Fruit fly (Drosophila melanogaster) whole organism, embryonic: ENCODE results near the gene Spt6.

Experiments
- Abd-B ChIP-seq: fragments of 200-800 bp; sonication (Bioruptor generic); optimal IDR thresholded peaks from 2 replicates; lab custom pipeline; 2018; ENCODE audit warnings: missing biosample characterization, mild to moderate bottlenecking, missing genetic modification characterization, moderate library complexity
- CG10147 ChIP-seq: fragments of 200-800 bp; sonication (Bioruptor generic); optimal IDR thresholded peaks from 2 replicates; lab custom pipeline; 2019; ENCODE audit warnings: missing biosample characterization, mild to moderate bottlenecking, missing genetic modification characterization, moderate library complexity
- CG12744 ChIP-seq: fragments of 200-800 bp; sonication (Bioruptor generic); optimal IDR thresholded peaks from 2 replicates; lab custom pipeline; 2016; ENCODE audit warnings: missing biosample characterization, missing genetic modification characterization
- CG13624 ChIP-seq: fragments of 200-800 bp; sonication (Bioruptor generic); optimal IDR thresholded peaks from 2 replicates; lab custom pipeline; 2016; ENCODE audit warnings: missing biosample characterization, missing genetic modification characterization
- CG13775 ChIP-seq: fragments of 200-800 bp; sonication (Bioruptor generic); optimal IDR thresholded peaks from 3 replicates; lab custom pipeline; 2017; ENCODE audit warnings: missing biosample characterization, mild to moderate bottlenecking, missing genetic modification characterization
- CG15073 ChIP-seq: fragments of 200-800 bp; sonication (Bioruptor generic); optimal IDR thresholded peaks from 2 replicates; lab custom pipeline; 2016; ENCODE audit warnings: missing biosample characterization, missing genetic modification characterization
- CG15479 ChIP-seq: fragments of 200-800 bp; sonication (Bioruptor generic); optimal IDR thresholded peaks from 3 replicates; lab custom pipeline; 2019; ENCODE audit warnings: missing biosample characterization, mild to moderate bottlenecking, missing genetic modification characterization, moderate library complexity
- CG15514 ChIP-seq: fragments of 200-800 bp; sonication (Bioruptor generic); optimal IDR thresholded peaks from 3 replicates; lab custom pipeline; 2017; ENCODE audit warnings: missing biosample characterization, missing genetic modification characterization, mild to moderate bottlenecking, moderate library complexity, missing genetic modification reagents
- CG1603 ChIP-seq: fragments of 200-800 bp; sonication (Bioruptor generic); optimal IDR thresholded peaks from 2 replicates; lab custom pipeline; 2019; ENCODE audit warnings: missing biosample characterization, mild to moderate bottlenecking, missing genetic modification characterization, moderate library complexity
- CG17802 ChIP-seq: fragments of 200-800 bp; sonication (Bioruptor generic); optimal IDR thresholded peaks from 2 replicates; lab custom pipeline; 2018; ENCODE audit warnings: missing biosample characterization, mild to moderate bottlenecking, missing genetic modification characterization, moderate library complexity
- CG17829 ChIP-seq: fragments of 200-800 bp; optimal IDR thresholded peaks from 2 replicates; lab custom pipeline; 2019; ENCODE audit warnings: missing biosample characterization, mild to moderate bottlenecking, missing genetic modification characterization, moderate library complexity
- CG2116 ChIP-seq: fragments of 200-800 bp; sonication (Bioruptor generic); optimal IDR thresholded peaks from 3 replicates; lab custom pipeline; 2018; ENCODE audit warnings: missing biosample characterization, mild to moderate bottlenecking, missing genetic modification characterization
- CG2129 ChIP-seq: fragments of 200-800 bp; sonication (Bioruptor generic); IDR thresholded peaks from 2 replicates; pipeline ENCODE4 v1.3.6; 2022; ENCODE audit warnings: missing biosample characterization, missing genetic modification characterization; ENCODE audit not compliant: partially characterized antibody
- CG2712 ChIP-seq: fragments of 200-800 bp; optimal IDR thresholded peaks from 3 replicates; lab custom pipeline; 2019; ENCODE audit warnings: missing biosample characterization, mild to moderate bottlenecking, missing genetic modification characterization, moderate library complexity
- CG30020 ChIP-seq: fragments of 200-800 bp; optimal IDR thresholded peaks from 2 replicates; lab custom pipeline; 2019; ENCODE audit warnings: missing biosample characterization, mild to moderate bottlenecking, missing genetic modification characterization, moderate library complexity
- CG31224 ChIP-seq: fragments of 200-800 bp; sonication (Bioruptor generic); IDR thresholded peaks from 2 replicates; pipeline ENCODE4 v1.3.6; 2022; ENCODE audit warnings: missing biosample characterization, missing genetic modification characterization
- CG3281 ChIP-seq: fragments of 200-800 bp; sonication (Bioruptor generic); optimal IDR thresholded peaks from 3 replicates; lab custom pipeline; 2017; ENCODE audit warnings: missing biosample characterization, mild to moderate bottlenecking, missing genetic modification characterization
- CG42726 ChIP-seq: fragments of 200-800 bp; sonication (Bioruptor generic); IDR thresholded peaks from 2 replicates; pipeline ENCODE4 v1.3.6; 2022; ENCODE audit warnings: missing biosample characterization, missing genetic modification characterization; ENCODE audit not compliant: partially characterized antibody
- CG4424 ChIP-seq: fragments of 200-800 bp; sonication (Bioruptor generic); optimal IDR thresholded peaks from 3 replicates; lab custom pipeline; 2016; ENCODE audit warnings: missing biosample characterization, missing genetic modification characterization
- CG7839 ChIP-seq: fragments of 200-800 bp; sonication (Bioruptor generic); optimal IDR thresholded peaks from 3 replicates; lab custom pipeline; 2018; ENCODE audit warnings: missing biosample characterization, mild to moderate bottlenecking, missing genetic modification characterization, moderate library complexity
- CG9727 ChIP-seq: fragments of 200-800 bp; sonication (Bioruptor generic); optimal IDR thresholded peaks from 3 replicates; lab custom pipeline; 2017; ENCODE audit warnings: missing biosample characterization, mild to moderate bottlenecking, missing genetic modification characterization
- E2f1 ChIP-seq: fragments of 200-800 bp; sonication (Bioruptor generic); IDR thresholded peaks from 2 replicates; pipeline ENCODE4 v1.3.6; 2022; ENCODE audit warnings: missing biosample characterization, missing genetic modification characterization
- ERR ChIP-seq: fragments of 200-800 bp; sonication (Bioruptor generic); optimal IDR thresholded peaks from 2 replicates; lab custom pipeline; 2016; ENCODE audit warnings: missing biosample characterization, missing genetic modification characterization
- Hey ChIP-seq: fragments of 200-800 bp; sonication (Bioruptor generic); optimal IDR thresholded peaks from 3 replicates; lab custom pipeline; 2018; ENCODE audit warnings: missing biosample characterization, mild to moderate bottlenecking, missing genetic modification characterization
- Hsf ChIP-seq: fragments of 200-800 bp; sonication (Bioruptor generic); optimal IDR thresholded peaks from 3 replicates; lab custom pipeline; 2016; ENCODE audit warnings: missing biosample characterization, missing genetic modification characterization
- Med ChIP-seq: fragments of 200-800 bp; sonication (Bioruptor generic); peaks from one replicate; lab custom pipeline; 2016; ENCODE audit warnings: missing biosample characterization, missing genetic modification characterization, mild to moderate bottlenecking, inconsistent platforms, moderate library complexity
- Oli ChIP-seq: fragments of 200-800 bp; sonication (Bioruptor generic); optimal IDR thresholded peaks from 2 replicates; lab custom pipeline; 2018; ENCODE audit warnings: missing biosample characterization, mild to moderate bottlenecking, missing genetic modification characterization, moderate library complexity
- Opbp ChIP-seq: fragments of 200-800 bp; sonication (Bioruptor generic); IDR thresholded peaks from 3 replicates; pipeline ENCODE4 v1.3.6; 2022; ENCODE audit warnings: missing biosample characterization, missing genetic modification characterization; ENCODE audit not compliant: partially characterized antibody
- Optix ChIP-seq: fragments of 200-800 bp; sonication (Bioruptor generic); IDR thresholded peaks from 3 replicates; pipeline ENCODE4 v1.3.6; 2022; ENCODE audit warnings: missing biosample characterization, missing genetic modification characterization
- Stat92E ChIP-seq, 3 experiments: fragments of >200 bp in 2 of 3; fragments of 200-800 bp in 1 of 3; sonication (Bioruptor generic) in 1 of 3; optimal IDR thresholded peaks; 2 replicates each; lab custom pipeline; 2017 to 2019; ENCODE audit warnings: missing biosample characterization in 3 of 3, missing genetic modification characterization in 3 of 3, mild to moderate bottlenecking in 1 of 3, moderate library complexity in 1 of 3
- al ChIP-seq: fragments of 200-800 bp; sonication (Bioruptor generic); IDR thresholded peaks from 2 replicates; pipeline ENCODE4 v1.3.6; 2022; ENCODE audit warnings: missing biosample characterization, missing genetic modification characterization
- aop ChIP-seq: fragments of 200-800 bp; sonication (Bioruptor generic); IDR thresholded peaks from 2 replicates; pipeline ENCODE4 v1.3.6; 2022; ENCODE audit warnings: missing biosample characterization, missing genetic modification characterization
- ara ChIP-seq: fragments of 200-800 bp; sonication (Bioruptor generic); IDR thresholded peaks from 2 replicates; pipeline ENCODE4 v1.3.6; 2022; ENCODE audit warnings: missing biosample characterization, missing genetic modification characterization
- ind ChIP-seq: fragments of 200-800 bp; sonication (Bioruptor generic); optimal IDR thresholded peaks from 3 replicates; lab custom pipeline; 2016; ENCODE audit warnings: missing biosample characterization, missing genetic modification characterization
- inv ChIP-seq: fragments of 200-800 bp; sonication (Bioruptor generic); IDR thresholded peaks from 2 replicates; pipeline ENCODE4 v1.3.6; 2022; ENCODE audit warnings: missing biosample characterization, missing genetic modification characterization; ENCODE audit not compliant: partially characterized antibody
- lab ChIP-seq: fragments of 200-800 bp; sonication (Bioruptor generic); optimal IDR thresholded peaks from 3 replicates; lab custom pipeline; 2017; ENCODE audit warnings: missing biosample characterization, missing genetic modification characterization, mild to moderate bottlenecking, moderate library complexity, missing genetic modification reagents
- lilli ChIP-seq: fragments of 200-800 bp; sonication (Bioruptor generic); optimal IDR thresholded peaks from 3 replicates; lab custom pipeline; 2016; ENCODE audit warnings: missing biosample characterization, missing genetic modification characterization
- lmd ChIP-seq: fragments of 200-800 bp; sonication (Bioruptor generic); IDR thresholded peaks from 2 replicates; pipeline ENCODE4 v1.3.6; 2022; ENCODE audit warnings: missing biosample characterization, missing genetic modification characterization
- lov ChIP-seq, 2 experiments: fragments of 200-800 bp in 1 of 2; fragments of >200 bp in 1 of 2; sonication (Bioruptor generic) in 1 of 2; IDR thresholded peaks in 1 of 2; optimal IDR thresholded peaks in 1 of 2; 2 replicates in 1 of 2; 3 replicates in 1 of 2; pipeline versions ENCODE4 v1.3.6 to Lab custom; 2017 to 2022; ENCODE audit warnings: missing biosample characterization in 1 of 2, missing genetic modification characterization in 1 of 2
- nmo ChIP-seq: fragments of 200-800 bp; sonication (Bioruptor generic); optimal IDR thresholded peaks from 2 replicates; lab custom pipeline; 2018; ENCODE audit warnings: missing biosample characterization, mild to moderate bottlenecking, missing genetic modification characterization, moderate library complexity
- pan ChIP-seq, 4 experiments: fragments of >200 bp in 3 of 4; fragments of 200-800 bp in 1 of 4; sonication (Bioruptor generic) in 1 of 4; optimal IDR thresholded peaks in 3 of 4; IDR thresholded peaks in 1 of 4; 2 replicates each; pipeline versions ENCODE4 v1.3.6 to Lab custom; 2017 to 2022; ENCODE audit warnings: missing biosample characterization in 2 of 4, missing genetic modification characterization in 2 of 4, mixed read lengths in 1 of 4
- schlank ChIP-seq: fragments of 200-800 bp; sonication (Bioruptor generic); optimal IDR thresholded peaks from 2 replicates; lab custom pipeline; 2018; ENCODE audit warnings: missing biosample characterization, mild to moderate bottlenecking, missing genetic modification characterization
- wdn ChIP-seq: fragments of 200-800 bp; sonication (Bioruptor generic); IDR thresholded peaks from 2 replicates; pipeline ENCODE4 v1.3.6; 2022; ENCODE audit warnings: missing biosample characterization, missing genetic modification characterization
- zfh2 ChIP-seq: fragments of 200-800 bp; sonication (Bioruptor generic); optimal IDR thresholded peaks from 2 replicates; lab custom pipeline; 2016; ENCODE audit warnings: missing biosample characterization, missing genetic modification characterization

Spt6 gene

dm6 chrX:6260900-6261299 lies 6.7 kb upstream of the Spt6 start, which contains the start of gene Josd (continued):
- no peak for TF ChIP-seq pan (optimal IDR thresholded peaks at IDR 0.05; lab: Kevin White, UChicago)
- TF ChIP-seq pan (GFP tag; optimal IDR thresholded peaks at IDR 0.05 in 1 of 2, IDR thresholded peaks at IDR 0.05 in 1 of 2): no peak
- no peak for TF ChIP-seq CG13624 (GFP tag; lab: Kevin White, UChicago)
- TF ChIP-seq nmo (GFP tag; lab: Kevin White, UChicago): peak; percentile 18
- TF ChIP-seq CG2116: peak; percentile 95
- peak; percentile 1 for TF ChIP-seq lab (GFP tag; lab: Kevin White, UChicago)
- no peak for TF ChIP-seq ind (GFP tag; lab: Kevin White, UChicago)
- TF ChIP-seq CG15514 (GFP tag; lab: Kevin White, UChicago): peak; percentile 93
- peak; percentile 8 for TF ChIP-seq CG10147 (GFP tag; lab: Kevin White, UChicago)
- TF ChIP-seq lov (optimal IDR thresholded peaks at IDR 0.05; lab: Kevin White, UChicago): no peak
- TF ChIP-seq lov (GFP tag; IDR thresholded peaks at IDR 0.05; lab: Robert Waterston, UW): no peak
- TF ChIP-seq CG15073 (GFP tag; lab: Kevin White, UChicago): no peak
- TF ChIP-seq lilli (GFP tag; lab: Kevin White, UChicago): no peak
- peak; percentile 68; the same call in 1 of the 2 replicates for TF ChIP-seq CG42726 (GFP tag; lab: Robert Waterston, UW)
- no peak for TF ChIP-seq CG3281 (GFP tag; lab: Kevin White, UChicago)
- TF ChIP-seq CG4424 (GFP tag; lab: Kevin White, UChicago): no peak
- peak; percentile 36 for TF ChIP-seq CG1603 (tag; lab: Kevin White, UChicago)
- no peak for TF ChIP-seq CG17829 (tag; lab: Kevin White, UChicago)
- no peak for TF ChIP-seq ara
- TF ChIP-seq Abd-B (GFP tag; lab: Kevin White, UChicago): no peak
- no peak for TF ChIP-seq lmd (GFP tag; lab: Robert Waterston, UW)
- no peak for TF ChIP-seq Oli (tag; lab: Kevin White, UChicago)
- TF ChIP-seq al (GFP tag; lab: Robert Waterston, UW): no peak
- TF ChIP-seq Opbp: peak; percentile 85
- TF ChIP-seq schlank (tag; lab: Kevin White, UChicago): no peak
- TF ChIP-seq CG2712 (tag; lab: Kevin White, UChicago): peak; percentile 2
- no peak for TF ChIP-seq Hsf
- no peak for TF ChIP-seq aop (GFP tag; lab: Robert Waterston, UW)
- peak; percentile 7 for TF ChIP-seq CG30020 (tag; lab: Kevin White, UChicago)
- no peak for TF ChIP-seq CG31224 (GFP tag; lab: Robert Waterston, UW)
- no peak for TF ChIP-seq Optix (GFP tag; lab: Robert Waterston, UW)
- TF ChIP-seq Stat92E (GFP tag; optimal IDR thresholded peaks at IDR 0.05; lab: Kevin White, UChicago): no peak
- no peak for TF ChIP-seq CG15479 (GFP tag; lab: Kevin White, UChicago)
- peak; percentile 76 for TF ChIP-seq inv (GFP tag; lab: Robert Waterston, UW)
- no peak for TF ChIP-seq E2f1
- peak; percentile 74; the same call in 1 of the 2 replicates for TF ChIP-seq CG2129 (GFP tag; lab: Robert Waterston, UW)
- no peak for TF ChIP-seq wdn
- TF ChIP-seq CG17802: no peak
- no peak for TF ChIP-seq CG12744
- no peak for TF ChIP-seq CG7839 (tag; lab: Kevin White, UChicago)
- TF ChIP-seq zfh2 (GFP tag; lab: Kevin White, UChicago): no peak
- TF ChIP-seq ERR: no peak
- no peak for TF ChIP-seq CG9727 (GFP tag; lab: Kevin White, UChicago)
- TF ChIP-seq Med (GFP tag; lab: Kevin White, UChicago): peak; percentile 80
- no peak for TF ChIP-seq Hey (tag; lab: Kevin White, UChicago)
- TF ChIP-seq CG13775 (GFP tag; lab: Kevin White, UChicago): no peak
